Worm (Caenorhabditis elegans): ENCODE measurements around the gene lgg-2.

lgg-2 gene

DNA sequence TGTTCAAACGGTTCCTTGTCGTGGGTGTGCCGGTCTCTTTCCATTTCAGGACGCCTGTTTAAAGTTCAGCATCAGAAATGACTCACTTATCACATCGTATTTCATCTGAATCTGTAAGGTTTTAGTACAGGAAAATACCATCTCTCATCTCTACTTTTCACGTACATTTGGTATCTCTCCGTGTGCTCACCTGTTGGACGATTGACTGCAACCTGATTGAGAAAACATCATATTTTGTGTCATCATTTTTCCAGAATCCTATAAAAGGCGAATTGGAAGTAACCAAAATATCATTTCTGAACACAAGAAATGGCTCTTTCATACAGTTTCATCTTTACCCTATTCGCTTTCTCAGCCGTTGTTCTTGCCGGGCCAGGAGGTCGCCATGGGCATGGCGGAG lies 35.6 kb downstream of the lgg-2 start, which contains the start of gene srlf-30:
srlf-30 (plus strand) TSS at position 301 of the 400 bp plus-strand sequence.
- TF ChIP-seq elt-4 (tag; optimal IDR thresholded peaks at IDR 0.05) (no peak), pros-1 (tag; optimal IDR thresholded peaks at IDR 0.05) (no peak), gmeb-2 (tag; optimal IDR thresholded peaks at IDR 0.05) (no peak), sdc-2 (tag; optimal IDR thresholded peaks at IDR 0.05) (no peak), nfya-1 (tag; optimal IDR thresholded peaks at IDR 0.05) (no peak), sox-2 (GFP tag; IDR thresholded peaks at IDR 0.05) (no peak), ceh-31 (tag; optimal IDR thresholded peaks at IDR 0.05) (no peak), ceh-22 (tag; optimal IDR thresholded peaks at IDR 0.05) (no peak), pag-3 (tag; optimal IDR thresholded peaks at IDR 0.05; ENCODE audit: borderline replicate concordance) (no peak), ceh-48 (tag; optimal IDR thresholded peaks at IDR 0.05) (no peak)

DNA sequence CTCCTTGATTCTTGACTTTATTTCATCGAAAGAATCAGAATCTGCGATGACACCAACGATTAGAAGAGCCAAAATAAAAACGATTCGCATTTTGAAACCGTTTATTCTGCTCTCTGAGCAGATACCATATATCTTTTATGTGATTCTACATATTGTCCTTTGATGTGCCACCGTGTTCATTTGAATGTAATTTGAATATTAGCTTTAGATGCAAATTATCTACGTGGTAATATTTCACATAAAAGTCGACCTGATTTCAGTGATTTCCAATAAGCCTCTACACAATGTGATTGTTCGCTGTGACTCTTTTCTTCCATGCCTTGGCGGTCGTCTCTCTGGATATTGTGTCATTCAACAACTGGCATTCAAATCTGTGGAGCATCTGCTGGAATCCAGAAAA lies 36.6 kb downstream of the lgg-2 start, which contains the start of the genes F13E9.9 and F13E9.19:
F13E9.9 (minus strand) TSS at position 101 of the 400 bp plus-strand sequence.
F13E9.19 (plus strand) TSS at position 316 of the 400 bp plus-strand sequence.
- TF ChIP-seq hlh-8 (tag; optimal IDR thresholded peaks at IDR 0.05) (no peak), tbx-7 (tag; optimal IDR thresholded peaks at IDR 0.05) (no peak), lin-11 (tag; optimal IDR thresholded peaks at IDR 0.05) (no peak), odd-2 (tag; optimal IDR thresholded peaks at IDR 0.05) (no peak), ets-4 (tag; optimal IDR thresholded peaks at IDR 0.05) (no peak), madf-2 (tag; optimal IDR thresholded peaks at IDR 0.05) (no peak)

DNA sequence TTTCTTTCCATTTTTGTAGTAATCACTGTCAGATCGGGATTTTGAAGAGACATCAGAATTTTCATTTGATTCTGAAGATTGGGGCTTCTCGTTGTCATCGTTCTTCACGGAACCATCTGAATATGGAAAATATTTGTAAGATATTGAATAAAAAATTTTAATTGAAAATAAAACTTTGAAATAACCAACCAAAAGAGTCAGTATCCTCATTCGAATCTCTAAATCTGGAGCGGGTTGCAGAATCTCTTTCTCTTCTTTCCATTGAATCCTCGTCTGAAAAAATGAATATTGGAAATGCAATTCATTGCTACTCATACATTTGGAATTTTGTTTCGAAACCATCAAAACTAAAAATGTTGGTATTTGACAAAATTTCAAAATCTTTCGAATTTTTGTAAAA lies 37.5 kb downstream of the lgg-2 start:
- TF ChIP-seq ceh-45 (GFP tag; IDR thresholded peaks at IDR 0.05) (no peak), pha-2 (tag; optimal IDR thresholded peaks at IDR 0.05) (no peak), elt-4 (tag; optimal IDR thresholded peaks at IDR 0.05) (no peak), C38D4.7 (GFP tag; optimal IDR thresholded peaks at IDR 0.05) (no peak), nfya-1 (tag; optimal IDR thresholded peaks at IDR 0.05) (no peak), fax-1 (tag; optimal IDR thresholded peaks at IDR 0.05) (no peak), C08G9.2 (tag; optimal IDR thresholded peaks at IDR 0.05) (no peak), hlh-30 (tag; optimal IDR thresholded peaks at IDR 0.05; ENCODE audit: insufficient read depth) (no peak), syd-9 (tag; optimal IDR thresholded peaks at IDR 0.05) (no peak)

DNA sequence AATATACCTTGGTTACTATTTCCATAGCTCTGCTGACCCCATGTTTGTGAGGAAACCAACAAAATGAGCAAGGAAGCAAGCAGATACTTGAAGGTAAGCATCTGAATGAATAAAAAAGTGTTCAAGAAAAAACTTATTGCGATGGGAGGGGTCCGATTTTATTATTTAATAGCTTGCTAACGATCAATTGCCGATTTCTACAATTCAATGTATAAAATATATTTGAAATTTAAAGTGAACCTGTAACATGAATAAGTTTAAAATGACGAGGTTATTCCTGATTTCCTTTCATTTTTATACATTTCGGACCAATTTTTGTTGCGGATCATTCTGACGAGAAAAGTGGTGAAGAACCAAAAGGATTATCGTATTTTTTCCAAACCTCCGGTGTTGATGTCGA lies 39.2 kb downstream of the lgg-2 start, which contains the start of gene srlf-13:
srlf-13 (minus strand) TSS at position 101 of the 400 bp plus-strand sequence.
- TF ChIP-seq nhr-232 (tag; optimal IDR thresholded peaks at IDR 0.05) (no peak), che-1 (tag; optimal IDR thresholded peaks at IDR 0.05) (no peak), pag-3 (tag; optimal IDR thresholded peaks at IDR 0.05; ENCODE audit: borderline replicate concordance) (no peak), nfya-1 (tag; optimal IDR thresholded peaks at IDR 0.05) (no peak), fax-1 (tag; optimal IDR thresholded peaks at IDR 0.05) (no peak), ama-1 (optimal IDR thresholded peaks at IDR 0.05) (no peak)

DNA sequence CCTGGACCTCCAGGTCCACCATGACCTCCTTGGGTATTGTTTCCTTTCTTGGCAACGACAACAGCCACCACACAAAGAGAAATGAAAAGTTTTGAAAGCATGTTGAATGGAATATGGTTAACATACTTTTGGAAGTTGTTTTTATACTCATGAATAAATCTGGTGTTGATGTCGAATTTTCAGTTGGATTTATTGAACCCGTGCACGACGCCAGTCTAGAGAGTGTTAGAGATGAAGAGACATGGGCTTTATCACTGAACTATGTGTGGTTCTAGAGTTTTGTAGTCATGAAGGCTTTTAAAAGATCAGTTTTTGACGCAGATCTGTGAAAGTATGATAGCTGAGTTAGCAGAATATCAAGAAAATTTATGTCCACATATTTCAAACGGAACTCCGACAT lies 41.4 kb downstream of the lgg-2 start, which contains the start of gene srlf-14:
srlf-14 (minus strand) TSS at position 101 of the 400 bp plus-strand sequence.
- no peak for TF ChIP-seq ceh-31 (tag; optimal IDR thresholded peaks at IDR 0.05)

DNA sequence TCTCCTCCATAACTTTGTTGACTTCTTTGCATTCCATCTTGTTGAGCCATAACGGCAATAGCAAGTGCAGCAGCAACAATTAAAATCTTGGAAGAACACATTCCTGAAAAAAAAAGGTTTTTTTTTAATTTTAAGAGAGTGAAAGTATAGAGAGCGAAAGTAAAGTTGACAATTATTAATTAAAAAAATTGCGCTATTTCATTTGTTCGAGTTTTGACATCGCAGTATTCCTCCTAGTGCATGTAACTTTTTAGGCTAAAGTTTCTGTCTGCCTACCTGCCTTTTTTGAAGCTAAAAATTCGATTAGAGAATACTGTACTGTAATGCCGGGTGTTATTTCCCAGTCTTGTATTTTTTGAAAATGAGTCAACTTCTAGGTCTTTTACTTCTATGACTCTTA lies 43.7 kb downstream of the lgg-2 start, which contains the start of gene srlf-12:
srlf-12 (minus strand) TSS at position 101 of the 400 bp plus-strand sequence.
- TF ChIP-seq hlh-8 (tag; optimal IDR thresholded peaks at IDR 0.05) (no peak), sox-4 (tag; optimal IDR thresholded peaks at IDR 0.05) (no peak), elt-2 (tag; optimal IDR thresholded peaks at IDR 0.05) (no peak), nfya-1 (tag; optimal IDR thresholded peaks at IDR 0.05) (no peak), unc-55 (GFP tag; optimal IDR thresholded peaks at IDR 0.05) (no peak), hlh-13 (GFP tag; optimal IDR thresholded peaks at IDR 0.05) (no peak), ceh-9 (tag; optimal IDR thresholded peaks at IDR 0.05) (no peak), ahr-1 (tag; optimal IDR thresholded peaks at IDR 0.05) (no peak), nhr-232 (tag; optimal IDR thresholded peaks at IDR 0.05) (no peak), hlh-6 (tag; optimal IDR thresholded peaks at IDR 0.05) (no peak), unc-3 (GFP tag; conservative IDR thresholded peaks at IDR 0.05) (no peak), unc-3 (tag; optimal IDR thresholded peaks at IDR 0.05) (no peak), ceh-30 (tag; optimal IDR thresholded peaks at IDR 0.05) (no peak), mec-3 (tag; optimal IDR thresholded peaks at IDR 0.05; ENCODE audit: borderline replicate concordance) (no peak), ceh-45 (GFP tag; IDR thresholded peaks at IDR 0.05) (no peak), rnt-1 (tag; optimal IDR thresholded peaks at IDR 0.05) (no peak), C08G9.2 (tag; optimal IDR thresholded peaks at IDR 0.05) (no peak)

Measured in whole organism, late embryonic.